Worm (Caenorhabditis elegans): ENCODE measurements around the gene Y59A8B.24.
"Not testable (repeated sequence)": the region's sequence is repeated elsewhere in the genome, so short reads cannot be mapped to it uniquely, and the experiment has no call there.

Y59A8B.24 gene

ce11 chrV:17921423-17921822, 30.3 kb upstream of the Y59A8B.24 start, which contains the start of gene E01B7.2 (continued):
- TF ChIP-seq F23B12.7 (tag; optimal IDR thresholded peaks at IDR 0.05; ENCODE audit: insufficient read depth): peak; percentile 60
- TF ChIP-seq K11D2.4 (GFP tag; IDR thresholded peaks at IDR 0.05): no peak
- no peak for TF ChIP-seq F49E8.2 (tag; optimal IDR thresholded peaks at IDR 0.05; ENCODE audit: insufficient read depth)
- TF ChIP-seq tbx-9 (tag; optimal IDR thresholded peaks at IDR 0.05; ENCODE audit: borderline replicate concordance): no peak
- TF ChIP-seq rec-8 (tag; optimal IDR thresholded peaks at IDR 0.05): no peak
- TF ChIP-seq D2030.7 (GFP tag; IDR thresholded peaks at IDR 0.05): no peak
- TF ChIP-seq egl-18 (GFP tag; IDR thresholded peaks at IDR 0.05): no peak
- TF ChIP-seq lir-1 (GFP tag; conservative IDR thresholded peaks at IDR 0.05): no peak
- TF ChIP-seq snpc-3.4 (tag; optimal IDR thresholded peaks at IDR 0.05): peak; percentile 40
- TF ChIP-seq lsy-27 (tag; optimal IDR thresholded peaks at IDR 0.05; ENCODE audit: borderline replicate concordance, insufficient read depth): no peak
- peak; percentile 56 for TF ChIP-seq xnd-1 (tag; optimal IDR thresholded peaks at IDR 0.05)
- TF ChIP-seq chd-7 (tag; optimal IDR thresholded peaks at IDR 0.05): no peak
- no peak for TF ChIP-seq nhr-179 (tag; optimal IDR thresholded peaks at IDR 0.05)
- TF ChIP-seq madf-8 (GFP tag; conservative IDR thresholded peaks at IDR 0.05): peak; percentile 40; the same call in 1 of the 2 replicates

- TF ChIP-seq madf-8 (GFP tag; conservative IDR thresholded peaks at IDR 0.05) (peak; percentile 53), him-1 (tag; optimal IDR thresholded peaks at IDR 0.05) (peak; percentile 14), cebp-1 (tag; optimal IDR thresholded peaks at IDR 0.05) (peak; percentile 49), lsl-1 (GFP tag; optimal IDR thresholded peaks at IDR 0.05) (peak; percentile 83), mcd-1 (GFP tag; IDR thresholded peaks at IDR 0.05) (peak; percentile 41; the same call in 1 of the 2 replicates), madf-6 (GFP tag; IDR thresholded peaks at IDR 0.05) (peak; percentile 81), D2030.7 (GFP tag; IDR thresholded peaks at IDR 0.05) (0 out of 2 replicates have a peak, but pooled peaks have one; percentile 14), F33H1.4 (GFP tag; IDR thresholded peaks at IDR 0.05) (peak; percentile 85), xnd-1 (tag; optimal IDR thresholded peaks at IDR 0.05) (peak; percentile 88)
- TF ChIP-seq cebp-1 (GFP tag; IDR thresholded peaks at IDR 0.05): not testable (repeated sequence)
Observed at ce11 chrV:17924095-17925000, 27.4 kb upstream of the Y59A8B.24 start, which contains the start of gene usp-50. Gene usp-50, plus strand, starts transcription at chrV:17924916.

ce11 chrV:17928128-17928527, 23.6 kb upstream of the Y59A8B.24 start:
- peak; percentile 91 for TF ChIP-seq zfh-2 (GFP tag; conservative IDR thresholded peaks at IDR 0.05)
- TF ChIP-seq madf-6 (GFP tag; IDR thresholded peaks at IDR 0.05): no peak
- TF ChIP-seq lsy-27 (tag; optimal IDR thresholded peaks at IDR 0.05; ENCODE audit: borderline replicate concordance, insufficient read depth): no peak
- TF ChIP-seq F57A8.1 (GFP tag; optimal IDR thresholded peaks at IDR 0.05): no peak
- no peak for TF ChIP-seq mes-4 (tag; optimal IDR thresholded peaks at IDR 0.05)
- TF ChIP-seq tbx-9 (tag; optimal IDR thresholded peaks at IDR 0.05; ENCODE audit: borderline replicate concordance): no peak
- no peak for TF ChIP-seq ceh-91 (GFP tag; IDR thresholded peaks at IDR 0.05)
- TF ChIP-seq tlf-1 (GFP tag; optimal IDR thresholded peaks at IDR 0.05): no peak
- TF ChIP-seq aptf-3 (GFP tag; IDR thresholded peaks at IDR 0.05): no peak
- no peak for TF ChIP-seq T26A5.8 (tag; optimal IDR thresholded peaks at IDR 0.05)
- TF ChIP-seq egrh-3 (GFP tag; IDR thresholded peaks at IDR 0.05): peak; percentile 48; the same call in 1 of the 2 replicates

ce11 chrV:17931795-17932194, 20.0 kb upstream of the Y59A8B.24 start:
- no peak for TF ChIP-seq lin-26 (GFP tag; IDR thresholded peaks at IDR 0.05)
- TF ChIP-seq repo-1 (tag; optimal IDR thresholded peaks at IDR 0.05): no peak
- TF ChIP-seq cebp-1 (GFP tag; IDR thresholded peaks at IDR 0.05): no peak
- TF ChIP-seq cebp-1 (tag; optimal IDR thresholded peaks at IDR 0.05): no peak
- TF ChIP-seq B0336.3 (GFP tag; IDR thresholded peaks at IDR 0.05): no peak
- no peak for TF ChIP-seq K12H6.12 (tag; optimal IDR thresholded peaks at IDR 0.05)
- TF ChIP-seq tbp1 (GFP tag; optimal IDR thresholded peaks at IDR 0.05): peak; percentile 70
- TF ChIP-seq hmg-20 (GFP tag; IDR thresholded peaks at IDR 0.05): no peak
- no peak for TF ChIP-seq akir-1 (GFP tag; optimal IDR thresholded peaks at IDR 0.05)
- no peak for TF ChIP-seq ztf-25 (GFP tag; IDR thresholded peaks at IDR 0.05)
- TF ChIP-seq F55B11.4 (tag; optimal IDR thresholded peaks at IDR 0.05; ENCODE audit: borderline replicate concordance, insufficient read depth): no peak
- TF ChIP-seq nhr-80 (tag; optimal IDR thresholded peaks at IDR 0.05): no peak
- no peak for TF ChIP-seq ceh-79 (tag; optimal IDR thresholded peaks at IDR 0.05)
- no peak for TF ChIP-seq aptf-2 (GFP tag; conservative IDR thresholded peaks at IDR 0.05)

Measured in whole organism, young adult.